Worm (Caenorhabditis elegans) whole organism, L4 larva: ENCODE measurements around the gene fbxa-160.

Experiments used
- F44E2.7 ChIP-seq: fragments of 200-800 bp; sonication (Bioruptor generic); IDR thresholded peaks from 2 replicates; pipeline ENCODE4 v2.1.2; 2022; ENCODE audit warnings: missing genetic modification characterization, missing compliant biosample characterization
- F49E8.2 ChIP-seq: sonication (generic microtip); optimal IDR thresholded peaks from 2 replicates; lab custom pipeline; 2016; ENCODE audit warnings: missing compliant biosample characterization, mild to moderate bottlenecking, missing genetic modification characterization, borderline replicate concordance
- T20F7.1 ChIP-seq: fragments of 200-800 bp; sonication (Bioruptor generic); optimal IDR thresholded peaks from 2 replicates; lab custom pipeline; 2018; ENCODE audit warnings: mild to moderate bottlenecking, missing genetic modification characterization, missing compliant biosample characterization
- Y105C5A.15 ChIP-seq: fragments of 200-800 bp; sonication (Bioruptor generic); IDR thresholded peaks from 2 replicates; pipeline ENCODE4 v1.3.6; 2022; ENCODE audit warnings: missing genetic modification characterization, missing compliant biosample characterization
- Y48G9A.11 ChIP-seq: fragments of 200-800 bp; sonication (Bioruptor generic); IDR thresholded peaks from 2 replicates; pipeline ENCODE4 v1.3.6; 2022; ENCODE audit warnings: missing genetic modification reagents, missing genetic modification characterization, missing compliant biosample characterization
- aha-1 ChIP-seq: fragments of 150-350 bp; peaks from one replicate; lab custom pipeline; 2014; ENCODE audit warnings: missing biosample characterization, missing genetic modification characterization
- arid-1 ChIP-seq: fragments of 200-800 bp; sonication (Bioruptor generic); conservative IDR thresholded peaks from 2 replicates; pipeline ENCODE4 v1.3.6; 2022; ENCODE audit warnings: missing genetic modification reagents, missing genetic modification characterization, missing compliant biosample characterization
- ceh-32 ChIP-seq: sonication (generic microtip); optimal IDR thresholded peaks from 2 replicates; lab custom pipeline; 2016; ENCODE audit warnings: mild to moderate bottlenecking, missing genetic modification characterization, missing compliant biosample characterization; ENCODE audit not compliant: poor library complexity
- ces-1 ChIP-seq: fragments of 150-350 bp; sonication (generic microtip); optimal IDR thresholded peaks from 4 replicates; lab custom pipeline; 2014; ENCODE audit warnings: missing biosample characterization, missing genetic modification reagents, missing genetic modification characterization
- daf-12 ChIP-seq: fragments of 150-350 bp; optimal IDR thresholded peaks from 2 replicates; lab custom pipeline; 2014; ENCODE audit warnings: missing biosample characterization, missing genetic modification reagents, missing genetic modification characterization
- daf-16 ChIP-seq, 3 experiments: sonication (generic microtip); optimal IDR thresholded peaks; 2 replicates each; lab custom pipeline; 2016 to 2017; ENCODE audit warnings: missing genetic modification characterization in 3 of 3, missing genetic modification reagents in 3 of 3, mild to moderate bottlenecking in 2 of 3, missing compliant biosample characterization in 2 of 3, missing biosample characterization in 1 of 3, moderate library complexity in 1 of 3
- daf-8 ChIP-seq: fragments of 200-800 bp; sonication (Bioruptor generic); IDR thresholded peaks from 2 replicates; pipeline ENCODE4 v1.3.6; 2022; ENCODE audit warnings: missing genetic modification characterization, missing compliant biosample characterization
- dmd-6 ChIP-seq: fragments of 200-800 bp; sonication (Bioruptor generic); IDR thresholded peaks from 2 replicates; pipeline ENCODE4 v1.3.6; 2022; ENCODE audit warnings: missing genetic modification reagents, missing genetic modification characterization, missing compliant biosample characterization
- egl-43 ChIP-seq: fragments of 200-800 bp; sonication (Bioruptor generic); IDR thresholded peaks from 2 replicates; pipeline ENCODE4 v1.3.6; 2022; ENCODE audit warnings: missing genetic modification reagents, missing genetic modification characterization, missing compliant biosample characterization
- hif-1 ChIP-seq, 2 experiments: sonication (generic microtip); optimal IDR thresholded peaks; 2 replicates each; lab custom pipeline; 2016 to 2017; ENCODE audit warnings: missing compliant biosample characterization in 2 of 2, missing genetic modification characterization in 2 of 2, missing genetic modification reagents in 2 of 2, missing genotype in 2 of 2, mild to moderate bottlenecking in 1 of 2
- hlh-11 ChIP-seq: fragments of 200-800 bp; sonication (Bioruptor generic); optimal IDR thresholded peaks from 2 replicates; lab custom pipeline; 2018; ENCODE audit warnings: mild to moderate bottlenecking, missing genetic modification characterization, missing compliant biosample characterization
- jun-1 ChIP-seq: fragments of 150-350 bp; optimal IDR thresholded peaks from 2 replicates; lab custom pipeline; 2014; ENCODE audit warnings: missing biosample characterization, missing genetic modification reagents, missing genetic modification characterization
- lim-7 ChIP-seq: fragments of 200-800 bp; sonication (Bioruptor generic); IDR thresholded peaks from 2 replicates; pipeline ENCODE4 v1.3.6; 2022; ENCODE audit warnings: missing genetic modification characterization, missing compliant biosample characterization
- madf-9 ChIP-seq: fragments of 200-800 bp; sonication (Bioruptor generic); conservative IDR thresholded peaks from 2 replicates; pipeline ENCODE4 v1.3.6; 2022; ENCODE audit warnings: missing genetic modification reagents, missing genetic modification characterization, missing compliant biosample characterization
- mep-1 ChIP-seq: fragments of 150-350 bp; sonication (generic microtip); optimal IDR thresholded peaks from 3 replicates; lab custom pipeline; 2014; ENCODE audit warnings: missing biosample characterization, missing genetic modification characterization
- nhr-11 ChIP-seq: fragments of 150-350 bp; optimal IDR thresholded peaks from 2 replicates; lab custom pipeline; 2014; ENCODE audit warnings: missing biosample characterization, missing genetic modification characterization
- nhr-111 ChIP-seq: fragments of 200-800 bp; sonication (Bioruptor generic); optimal IDR thresholded peaks from 2 replicates; lab custom pipeline; 2018; ENCODE audit warnings: mild to moderate bottlenecking, missing genetic modification characterization, missing compliant biosample characterization
- nhr-28 ChIP-seq: fragments of 150-350 bp; optimal IDR thresholded peaks from 2 replicates; lab custom pipeline; 2014; ENCODE audit warnings: missing biosample characterization, missing genetic modification characterization
- nhr-42 ChIP-seq: fragments of 200-800 bp; sonication (Bioruptor generic); IDR thresholded peaks from 2 replicates; pipeline ENCODE4 v1.3.6; 2022; ENCODE audit warnings: missing genetic modification characterization, missing compliant biosample characterization
- nhr-6 ChIP-seq: fragments of 150-350 bp; optimal IDR thresholded peaks from 2 replicates; lab custom pipeline; 2014; ENCODE audit warnings: missing biosample characterization, missing genetic modification characterization
- nhr-76 ChIP-seq: fragments of 150-350 bp; optimal IDR thresholded peaks from 2 replicates; lab custom pipeline; 2014; ENCODE audit warnings: missing biosample characterization, missing genetic modification characterization
- nhr-77 ChIP-seq: fragments of 150-350 bp; optimal IDR thresholded peaks from 2 replicates; lab custom pipeline; 2014; ENCODE audit warnings: missing biosample characterization, missing genetic modification characterization
- php-3 ChIP-seq: fragments of 200-800 bp; sonication (Bioruptor generic); IDR thresholded peaks from 2 replicates; pipeline ENCODE4 v1.3.6; 2022; ENCODE audit warnings: missing genetic modification reagents, missing genetic modification characterization, missing compliant biosample characterization
- pqm-1 ChIP-seq: sonication (generic microtip); optimal IDR thresholded peaks from 2 replicates; lab custom pipeline; 2017; ENCODE audit warnings: missing biosample characterization, missing genetic modification characterization
- snpc-1.2 ChIP-seq: fragments of 200-800 bp; sonication (Bioruptor generic); IDR thresholded peaks from 2 replicates; pipeline ENCODE4 v1.3.6; 2022; ENCODE audit warnings: missing genetic modification reagents, missing genetic modification characterization, missing compliant biosample characterization
- tag-97 ChIP-seq: fragments of 200-800 bp; sonication (Bioruptor generic); IDR thresholded peaks from 2 replicates; pipeline ENCODE4 v1.3.6; 2022; ENCODE audit warnings: missing genetic modification characterization, missing compliant biosample characterization
- tra-1 ChIP-seq: fragments of 200-800 bp; sonication (Bioruptor generic); IDR thresholded peaks from 2 replicates; pipeline ENCODE4 v1.3.6; 2022; ENCODE audit warnings: missing genetic modification reagents, missing genetic modification characterization, missing compliant biosample characterization
- unc-130 ChIP-seq: sonication (generic microtip); optimal IDR thresholded peaks from 2 replicates; lab custom pipeline; 2016; ENCODE audit warnings: missing genetic modification reagents, missing genetic modification characterization, missing compliant biosample characterization
- unc-62 ChIP-seq, 3 experiments: fragments of 150-350 bp in 1 of 3; sonication (generic microtip); optimal IDR thresholded peaks in 2 of 3; peaks in 1 of 3; 1 replicate in 1 of 3; 2 replicates in 2 of 3; lab custom pipeline; 2014 to 2017; ENCODE audit warnings: missing biosample characterization in 3 of 3, missing genetic modification characterization in 3 of 3, missing genetic modification reagents in 3 of 3, missing genotype in 1 of 3
- vab-7 ChIP-seq: fragments of 200-800 bp; sonication (Bioruptor generic); IDR thresholded peaks from 2 replicates; pipeline ENCODE4 v1.3.6; 2022; ENCODE audit warnings: missing genetic modification reagents, missing genetic modification characterization, missing compliant biosample characterization

Gene fbxa-160

DNA sequence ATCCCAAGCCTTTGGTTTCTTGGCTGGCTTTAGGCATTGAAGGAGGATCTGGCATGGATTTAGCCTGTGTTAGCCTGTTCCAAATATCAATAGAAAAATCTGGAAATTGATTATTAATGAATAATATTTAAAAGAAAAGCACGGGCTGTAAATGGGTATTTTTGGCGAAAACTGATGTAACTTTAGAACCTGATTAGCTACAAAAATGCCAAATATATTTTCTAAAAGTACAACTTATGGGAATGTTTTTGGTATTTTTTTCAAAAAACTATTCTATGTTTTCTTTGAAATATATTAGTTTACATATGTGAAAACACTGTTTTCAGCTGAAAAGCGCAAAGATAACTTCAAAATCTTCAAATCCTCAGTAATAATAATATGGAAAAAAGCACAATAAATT is 23.8 kb downstream of the fbxa-160 start, which contains the start of gene bath-26:
Gene bath-26, minus strand, starts transcription at position 101 of the 400 bp plus-strand sequence.
- no peak for TF ChIP-seq aha-1 (tag; lab: Kevin White, UChicago)
- peak in 1 of 2 experiments; percentile 30 for TF ChIP-seq unc-62 (GFP tag; optimal IDR thresholded peaks at IDR 0.05 in 1 of 2; lab: Kevin White, UChicago)
- TF ChIP-seq unc-62 (tag; optimal IDR thresholded peaks at IDR 0.05; lab: Kevin White, UChicago) = no peak
- no peak for TF ChIP-seq F49E8.2 (tag; lab: Kevin White, UChicago)
- TF ChIP-seq php-3 (GFP tag; lab: Robert Waterston, UW) = no peak
- TF ChIP-seq hif-1 (tag; optimal IDR thresholded peaks at IDR 0.05; lab: Kevin White, UChicago) = no peak
- no peak for TF ChIP-seq Y48G9A.11 (GFP tag; lab: Robert Waterston, UW)
- TF ChIP-seq, all 104 proteins: peak for 1

DNA sequence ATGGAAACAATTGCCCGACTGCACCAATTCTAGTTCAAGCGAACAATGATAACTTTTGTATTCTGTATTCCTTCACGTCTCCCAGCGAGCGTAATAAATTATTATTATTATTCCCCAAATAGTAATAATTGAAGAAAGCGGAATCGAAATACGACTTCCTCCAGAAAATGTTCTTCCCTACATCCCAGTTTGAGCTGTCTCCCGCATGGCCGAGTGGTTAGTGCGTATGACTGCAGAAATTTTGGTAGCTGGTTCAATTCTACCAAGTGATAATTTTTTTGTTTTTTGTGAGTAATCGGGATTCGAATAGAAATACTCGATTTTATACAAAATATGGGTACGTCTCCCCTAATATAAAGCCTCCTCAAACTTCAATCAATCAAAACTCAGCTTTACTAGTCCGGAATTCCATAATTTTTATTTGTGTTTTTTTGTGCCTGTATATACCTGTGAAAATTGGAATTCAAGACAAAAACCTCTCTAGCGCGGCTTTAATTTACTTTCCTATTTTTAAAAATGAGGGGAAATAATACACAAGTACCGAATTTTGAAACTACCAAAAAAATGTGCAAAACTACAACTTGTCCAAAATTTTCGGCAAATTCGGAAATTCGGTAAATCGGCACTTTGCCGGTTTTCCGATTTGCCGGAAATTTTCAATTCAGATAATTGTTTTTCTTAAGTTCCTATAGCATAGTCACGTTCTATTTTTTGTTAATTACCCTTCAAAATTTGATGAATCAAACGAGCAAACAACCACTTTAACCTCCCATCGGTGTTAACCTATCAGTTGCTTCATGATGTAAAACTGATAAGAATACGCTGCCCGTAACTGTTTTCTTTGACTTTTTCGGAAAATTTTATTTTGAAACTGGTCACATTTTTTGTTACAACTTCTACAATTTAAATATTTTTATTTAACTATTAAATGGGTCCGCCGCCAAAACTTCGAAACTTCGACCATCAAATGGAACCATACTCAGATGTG is 27.1 kb downstream of the fbxa-160 start, which contains the start of gene bath-46:
Gene bath-46, plus strand, starts transcription at position 806 of the 988 bp plus-strand sequence.
- TF ChIP-seq snpc-1.2 (GFP tag; lab: Robert Waterston, UW) = no peak
- no peak for TF ChIP-seq T20F7.1 (GFP tag; lab: Kevin White, UChicago)
- TF ChIP-seq tag-97 (GFP tag; lab: Robert Waterston, UW) = no peak
- no peak for TF ChIP-seq F49E8.2 (tag; lab: Kevin White, UChicago)
- no peak for TF ChIP-seq ceh-32 (tag; lab: Kevin White, UChicago)
- TF ChIP-seq egl-43 (GFP tag; lab: Robert Waterston, UW) = peak; percentile 56; the same call in 1 of the 2 replicates
- TF ChIP-seq ces-1 (GFP tag; lab: Kevin White, UChicago) = no peak
- TF ChIP-seq daf-12 = no peak
- TF ChIP-seq nhr-76 = no peak
- no peak for TF ChIP-seq unc-130 (GFP tag; lab: Kevin White, UChicago)
- TF ChIP-seq nhr-77 (tag; lab: Kevin White, UChicago) = no peak
- 0 out of 2 replicates have a peak, but pooled peaks have one; percentile 13 for TF ChIP-seq madf-9
- TF ChIP-seq Y105C5A.15 (GFP tag; lab: Robert Waterston, UW) = 0 out of 2 replicates have a peak, but pooled peaks have one; percentile 35
- peak; percentile 48 for TF ChIP-seq hlh-11 (tag; lab: Kevin White, UChicago)
- no peak for TF ChIP-seq mep-1 (tag; lab: Kevin White, UChicago)
- TF ChIP-seq daf-16 (GFP tag; optimal IDR thresholded peaks at IDR 0.05; lab: Kevin White, UChicago) = no peak
- peak; percentile 68 for TF ChIP-seq daf-16 (tag; optimal IDR thresholded peaks at IDR 0.05; lab: Kevin White, UChicago)
- no peak for TF ChIP-seq nhr-42 (GFP tag; lab: Robert Waterston, UW)
- no peak for TF ChIP-seq daf-8 (GFP tag; lab: Robert Waterston, UW)
- no peak for TF ChIP-seq nhr-111 (GFP tag; lab: Kevin White, UChicago)
- TF ChIP-seq tra-1 (GFP tag; lab: Robert Waterston, UW) = no peak
- 0 out of 2 replicates have a peak, but pooled peaks have one; percentile 8 for TF ChIP-seq arid-1 (GFP tag; lab: Robert Waterston, UW)
- TF ChIP-seq nhr-6 (tag; lab: Kevin White, UChicago) = no peak
- TF ChIP-seq F44E2.7 (GFP tag; lab: Robert Waterston, UW) = no peak
- TF ChIP-seq pqm-1 (tag; lab: Kevin White, UChicago) = peak; percentile 90
- TF ChIP-seq lim-7 = peak; percentile 75
- peak; percentile 48; the same call in 1 of the 2 replicates for TF ChIP-seq vab-7 (GFP tag; lab: Robert Waterston, UW)
- TF ChIP-seq nhr-28 = peak; percentile 57
- TF ChIP-seq dmd-6 (GFP tag; lab: Robert Waterston, UW) = peak; percentile 34; the same call in 1 of the 2 replicates
- TF ChIP-seq jun-1 = no peak
- TF ChIP-seq unc-62 (GFP tag; optimal IDR thresholded peaks at IDR 0.05 in 1 of 2; lab: Kevin White, UChicago) = no peak
- TF ChIP-seq unc-62 (tag; optimal IDR thresholded peaks at IDR 0.05; lab: Kevin White, UChicago) = no peak
- no peak for TF ChIP-seq nhr-11 (tag; lab: Kevin White, UChicago)
